Worm (Caenorhabditis elegans): ENCODE data around the gene srt-7.
"Not testable (repeated sequence)": the region's sequence is repeated elsewhere in the genome, so short reads cannot be mapped to it uniquely, and the experiment has no call there.

srt-7 gene

DNA sequence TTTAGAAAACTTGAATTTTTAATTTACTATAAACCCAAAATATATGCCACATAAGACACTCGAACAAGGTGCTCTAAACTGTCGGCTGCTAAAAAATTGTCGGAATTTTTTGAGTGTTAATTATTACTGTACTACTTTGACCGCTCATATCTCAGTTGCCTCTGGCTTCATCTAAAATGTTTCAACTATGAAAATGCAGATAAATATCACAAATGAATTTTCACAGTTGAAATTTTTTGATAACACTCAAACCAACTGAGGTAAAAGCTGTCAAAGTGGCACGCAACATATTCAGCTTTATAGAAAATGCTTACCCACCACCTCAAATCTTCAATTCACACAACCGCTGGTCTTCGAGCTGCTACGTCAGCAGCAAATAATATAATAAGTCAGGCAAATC lies 7.2 kb downstream of the srt-7 start, which contains the start of gene acs-21:
acs-21 (plus strand) TSS at position 301 of the 400 bp plus-strand sequence.
- no peak for TF ChIP-seq unc-62 (GFP tag; optimal IDR thresholded peaks at IDR 0.05)

DNA sequence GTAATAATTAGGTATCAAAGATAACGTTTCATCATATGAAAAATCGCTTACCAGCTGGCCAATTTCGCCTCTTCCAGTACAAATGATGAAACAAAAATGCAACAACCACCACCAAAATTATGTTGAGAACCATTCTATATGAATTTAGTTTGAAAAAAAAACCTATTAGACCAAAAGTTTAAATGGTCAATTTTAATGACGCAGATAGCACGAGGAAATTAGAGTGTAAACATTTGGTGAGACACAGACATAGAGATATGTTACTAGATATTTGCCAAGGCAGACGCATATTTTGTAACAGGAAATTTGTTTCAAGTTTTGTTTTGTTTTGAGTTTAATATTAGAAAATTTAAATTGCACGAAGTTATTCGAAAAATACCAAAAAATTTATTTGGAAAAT lies 12.8 kb downstream of the srt-7 start, which contains the start of gene cyp-33C9:
cyp-33C9 (minus strand) TSS at position 211 of the 400 bp plus-strand sequence.
- TF ChIP-seq unc-62 (GFP tag; optimal IDR thresholded peaks at IDR 0.05): no peak

DNA sequence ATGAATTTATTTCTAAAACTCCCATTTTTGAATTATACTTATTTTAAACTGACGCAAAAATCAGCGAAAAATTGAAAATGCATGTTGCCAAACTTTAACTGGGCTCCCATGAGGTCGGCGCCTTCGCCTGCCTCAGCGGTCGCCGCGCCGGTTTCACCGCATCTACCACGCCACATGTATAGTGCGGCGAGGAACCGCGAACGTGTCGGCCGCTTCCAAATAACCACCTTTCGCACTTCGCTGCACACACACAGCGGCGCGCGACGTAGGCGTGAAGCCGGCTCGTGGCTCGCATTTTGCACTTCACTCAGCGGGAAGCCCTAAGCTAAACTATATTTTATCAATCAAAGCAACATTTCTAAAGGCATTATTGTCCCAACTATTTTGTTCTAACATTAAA lies 19.0 kb downstream of the srt-7 start:
- TF ChIP-seq unc-62 (GFP tag; optimal IDR thresholded peaks at IDR 0.05): no peak

DNA sequence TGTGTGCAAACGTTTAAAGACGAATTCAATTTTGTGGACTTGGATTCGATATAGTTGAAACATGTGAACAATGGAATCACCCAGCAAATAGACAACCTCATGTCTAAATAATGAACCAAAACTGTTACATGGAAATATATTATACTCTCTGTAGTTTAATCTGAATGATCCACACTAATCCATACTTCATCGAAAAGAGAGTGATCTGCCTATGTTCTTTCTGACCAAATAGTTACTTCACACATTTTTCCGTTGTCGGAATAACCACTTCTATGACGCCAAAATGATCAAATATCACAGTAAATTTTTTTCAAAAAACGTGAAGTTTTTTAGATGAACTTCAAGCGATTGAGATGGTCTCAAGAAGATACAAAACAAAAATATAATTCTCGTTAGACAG lies 20.5 kb downstream of the srt-7 start, which contains the start of gene Y73C8C.4:
Y73C8C.4 (minus strand) TSS at position 101 of the 400 bp plus-strand sequence.
- not testable (repeated sequence) for TF ChIP-seq unc-62 (GFP tag; optimal IDR thresholded peaks at IDR 0.05)

ce11 chrV:3104134-3104533 lies 22.6 kb downstream of the srt-7 start, which contains the start of gene str-66:
Gene str-66 (minus strand): TSS chrV:3104234.
- TF ChIP-seq unc-62 (GFP tag; optimal IDR thresholded peaks at IDR 0.05): no peak

DNA sequence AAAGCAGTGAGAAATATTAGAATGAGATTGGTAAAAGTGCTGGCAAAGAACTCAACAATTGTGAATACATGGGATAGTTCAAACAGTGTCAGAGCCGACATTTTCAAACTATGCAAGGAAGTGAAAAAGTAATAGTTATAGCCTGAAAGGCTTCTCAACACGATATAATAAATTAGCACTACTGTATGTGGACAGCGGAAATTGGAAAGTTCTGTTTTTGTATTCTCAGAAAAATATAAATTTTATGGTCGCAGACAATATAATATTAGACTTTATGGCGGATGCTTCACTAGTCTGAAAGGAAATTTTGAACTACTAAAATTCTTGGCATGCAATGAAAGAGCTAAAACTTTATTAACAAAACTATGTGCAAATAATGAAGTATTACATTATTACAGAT lies 24.2 kb downstream of the srt-7 start, which contains the start of gene str-69:
str-69 (minus strand) TSS at position 101 of the 400 bp plus-strand sequence.
- TF ChIP-seq unc-62 (GFP tag; optimal IDR thresholded peaks at IDR 0.05): no peak

DNA sequence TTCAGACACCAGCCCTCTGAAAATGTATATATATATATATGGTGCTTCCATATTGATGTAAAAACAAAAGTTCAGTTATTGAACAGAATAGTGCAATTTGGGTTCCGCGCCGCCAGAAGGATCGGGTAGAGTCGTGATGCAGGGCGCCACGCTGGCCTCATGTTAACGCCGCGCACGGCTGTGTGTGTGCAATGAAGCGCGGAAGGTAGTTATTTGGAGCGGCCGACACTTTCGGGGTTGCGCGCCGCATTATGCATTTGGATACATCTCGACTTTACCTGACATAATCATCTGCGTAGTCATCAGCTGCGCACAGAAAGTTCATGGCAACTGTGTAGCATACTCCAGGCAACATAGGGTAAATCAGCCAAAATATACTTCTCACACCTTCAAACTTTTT lies 25.2 kb downstream of the srt-7 start:
- no peak for TF ChIP-seq unc-62 (GFP tag; optimal IDR thresholded peaks at IDR 0.05)

DNA sequence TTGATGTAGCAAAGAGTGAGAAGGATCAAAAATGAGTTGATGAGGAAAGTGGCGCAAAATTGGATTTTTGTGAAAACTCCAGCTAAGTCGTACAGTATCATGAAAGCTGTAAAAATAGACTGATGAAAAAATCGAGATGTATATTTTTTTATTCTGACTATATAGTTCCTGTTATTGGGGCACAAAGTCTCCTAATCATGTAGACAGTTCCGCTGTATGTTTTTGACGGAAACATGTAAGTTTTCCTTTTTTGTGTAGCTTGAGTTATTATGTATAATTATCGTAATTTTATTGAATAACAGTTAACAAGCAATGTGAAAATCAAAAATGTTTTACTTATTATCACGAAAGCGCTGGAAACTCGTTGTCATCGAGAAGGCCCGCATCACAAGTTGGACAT lies 25.9 kb downstream of the srt-7 start, which contains the start of gene str-68:
str-68 (minus strand) TSS at position 101 of the 400 bp plus-strand sequence.
- TF ChIP-seq unc-62 (GFP tag; optimal IDR thresholded peaks at IDR 0.05): no peak

ce11 chrV:3112198-3112597 lies 30.6 kb downstream of the srt-7 start:
- TF ChIP-seq unc-62 (GFP tag; optimal IDR thresholded peaks at IDR 0.05): no peak

ce11 chrV:3113751-3114150 lies 32.2 kb downstream of the srt-7 start, which contains the start of gene Y73C8C.8:
Gene Y73C8C.8 (minus strand): TSS chrV:3113851.
- no peak for TF ChIP-seq unc-62 (GFP tag; optimal IDR thresholded peaks at IDR 0.05)

DNA sequence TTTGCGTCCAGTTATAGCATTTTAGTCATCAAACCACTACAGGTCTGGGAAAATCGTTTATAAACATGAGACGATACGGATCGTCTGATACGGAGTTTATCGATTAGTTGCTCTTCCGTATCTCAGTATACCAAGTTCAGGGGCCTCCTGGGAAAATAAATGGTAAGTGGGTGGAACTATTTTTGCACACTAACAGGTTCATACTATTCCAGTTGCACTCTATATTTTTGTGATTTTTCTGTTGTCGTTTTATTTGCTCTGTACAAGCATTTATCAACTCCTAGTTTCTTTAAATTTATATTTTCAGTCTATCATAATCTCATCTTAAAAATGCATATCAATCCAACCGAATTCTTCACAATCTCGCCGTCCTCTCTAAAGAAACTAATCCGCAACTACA lies 33.4 kb downstream of the srt-7 start, which contains the start of gene Y73C8C.3:
Y73C8C.3 (plus strand) TSS at position 301 of the 400 bp plus-strand sequence.
- TF ChIP-seq unc-62 (GFP tag; optimal IDR thresholded peaks at IDR 0.05): no peak

- TF ChIP-seq unc-62 (GFP tag; optimal IDR thresholded peaks at IDR 0.05): no peak
Observed at ce11 chrV:3118167-3118566, 36.6 kb downstream of the srt-7 start, which contains the start of gene clec-210. Gene clec-210 (plus strand): TSS chrV:3118377.

ce11 chrV:3119185-3119584 lies 37.6 kb downstream of the srt-7 start:
- no peak for TF ChIP-seq unc-62 (GFP tag; optimal IDR thresholded peaks at IDR 0.05)

ce11 chrV:3121743-3122142 lies 40.2 kb downstream of the srt-7 start, which contains the start of gene srt-56:
Gene srt-56 (minus strand): TSS chrV:3121843.
- no peak for TF ChIP-seq unc-62 (GFP tag; optimal IDR thresholded peaks at IDR 0.05)

DNA sequence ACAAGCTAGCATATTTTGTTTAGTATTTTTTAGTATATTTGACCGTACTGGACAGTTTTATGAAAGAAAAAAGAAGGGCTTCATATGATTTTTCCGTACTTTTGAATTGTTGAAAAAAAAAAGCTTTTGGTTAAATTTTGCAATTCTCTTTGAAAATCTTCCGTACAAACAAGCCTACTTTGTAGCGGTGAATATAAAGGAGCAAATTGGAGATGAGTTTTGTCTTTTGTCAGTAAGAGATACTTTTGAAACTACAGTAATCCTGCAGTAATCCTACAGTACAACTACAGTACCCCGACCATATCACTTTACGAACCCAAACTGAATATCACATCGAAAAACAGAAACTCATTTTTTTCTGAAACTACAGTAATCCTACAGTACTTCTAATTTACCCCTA lies 40.8 kb downstream of the srt-7 start:
- TF ChIP-seq unc-62 (GFP tag; optimal IDR thresholded peaks at IDR 0.05): no peak

- no peak for TF ChIP-seq unc-62 (GFP tag; optimal IDR thresholded peaks at IDR 0.05)
Observed at ce11 chrV:3124912-3125311, 43.3 kb downstream of the srt-7 start, which contains the start of gene Y73C8C.12. Gene Y73C8C.12 (plus strand): TSS chrV:3125212.

ce11 chrV:3127670-3128069 lies 46.1 kb downstream of the srt-7 start, which contains the start of gene Y73C8C.10:
Gene Y73C8C.10 (minus strand): TSS chrV:3127770.
- TF ChIP-seq unc-62 (GFP tag; optimal IDR thresholded peaks at IDR 0.05): no peak

All from whole organism, dauer.